Worm (Caenorhabditis elegans) whole organism, L4 larva: ENCODE measurements around the gene Y54F10AL.1.

Experiments
- D1046.2 ChIP-seq: fragments of 200-800 bp; sonication (Bioruptor generic); IDR thresholded peaks from 2 replicates; pipeline ENCODE4 v1.3.6; 2022; ENCODE audit warnings: missing genetic modification characterization, missing compliant biosample characterization
- Y5F2A.4 ChIP-seq: fragments of 200-800 bp; sonication (Bioruptor generic); optimal IDR thresholded peaks from 2 replicates; lab custom pipeline; 2018; ENCODE audit warnings: mild to moderate bottlenecking, missing genetic modification characterization, missing compliant biosample characterization
- ZK546.5 ChIP-seq, 2 experiments: sonication (generic microtip); optimal IDR thresholded peaks; 2 replicates each; lab custom pipeline; 2017; ENCODE audit warnings: missing biosample characterization in 2 of 2, missing genetic modification characterization in 2 of 2
- aly-2 ChIP-seq: sonication (generic microtip); optimal IDR thresholded peaks from 2 replicates; lab custom pipeline; 2018; ENCODE audit warnings: missing biosample characterization, missing genetic modification characterization
- ama-1 ChIP-seq: fragments of 150-350 bp; optimal IDR thresholded peaks from 2 replicates; lab custom pipeline; 2014; ENCODE audit warnings: inconsistent platforms, mixed read lengths
- arid-1 ChIP-seq: fragments of 200-800 bp; sonication (Bioruptor generic); conservative IDR thresholded peaks from 2 replicates; pipeline ENCODE4 v1.3.6; 2022; ENCODE audit warnings: missing genetic modification reagents, missing genetic modification characterization, missing compliant biosample characterization
- attf-4 ChIP-seq: sonication (generic microtip); optimal IDR thresholded peaks from 3 replicates; lab custom pipeline; 2017; ENCODE audit warnings: missing biosample characterization, missing genetic modification characterization
- ceh-28 ChIP-seq: fragments of 150-350 bp; optimal IDR thresholded peaks from 2 replicates; lab custom pipeline; 2014; ENCODE audit warnings: missing biosample characterization, missing genetic modification reagents, missing genetic modification characterization
- ceh-32 ChIP-seq: sonication (generic microtip); optimal IDR thresholded peaks from 2 replicates; lab custom pipeline; 2016; ENCODE audit warnings: mild to moderate bottlenecking, missing genetic modification characterization, missing compliant biosample characterization; ENCODE audit not compliant: poor library complexity
- ceh-44 ChIP-seq: fragments of 200-800 bp; sonication (Bioruptor generic); IDR thresholded peaks from 2 replicates; pipeline ENCODE4 v1.3.6; 2022; ENCODE audit warnings: missing genetic modification reagents, missing genetic modification characterization, missing compliant biosample characterization
- cey-2 ChIP-seq: sonication (generic microtip); optimal IDR thresholded peaks from 3 replicates; lab custom pipeline; 2017; ENCODE audit warnings: missing genetic modification characterization, mild to moderate bottlenecking, missing compliant biosample characterization, antibody characterized with exemption, borderline replicate concordance; ENCODE audit not compliant: insufficient read depth
- ctbp-1 ChIP-seq: fragments of 200-800 bp; sonication (Bioruptor generic); IDR thresholded peaks from 2 replicates; pipeline ENCODE4 v1.3.6; 2022; ENCODE audit warnings: missing genetic modification reagents, missing genetic modification characterization, missing compliant biosample characterization
- daf-16 ChIP-seq, 3 experiments: sonication (generic microtip); optimal IDR thresholded peaks; 2 replicates each; lab custom pipeline; 2016 to 2017; ENCODE audit warnings: missing genetic modification characterization in 3 of 3, missing genetic modification reagents in 3 of 3, mild to moderate bottlenecking in 2 of 3, missing compliant biosample characterization in 2 of 3, missing biosample characterization in 1 of 3, moderate library complexity in 1 of 3
- dmd-6 ChIP-seq: fragments of 200-800 bp; sonication (Bioruptor generic); IDR thresholded peaks from 2 replicates; pipeline ENCODE4 v1.3.6; 2022; ENCODE audit warnings: missing genetic modification reagents, missing genetic modification characterization, missing compliant biosample characterization
- dmd-8 ChIP-seq: fragments of 200-800 bp; sonication (Bioruptor generic); IDR thresholded peaks from 2 replicates; pipeline ENCODE4 v1.3.6; 2022; ENCODE audit warnings: missing genetic modification characterization, missing compliant biosample characterization
- dve-1 ChIP-seq: sonication (generic microtip); optimal IDR thresholded peaks from 2 replicates; lab custom pipeline; 2017; ENCODE audit warnings: antibody characterized with exemption, mild to moderate bottlenecking, missing genetic modification characterization, missing compliant biosample characterization; ENCODE audit not compliant: insufficient read depth
- egl-43 ChIP-seq: fragments of 200-800 bp; sonication (Bioruptor generic); IDR thresholded peaks from 2 replicates; pipeline ENCODE4 v1.3.6; 2022; ENCODE audit warnings: missing genetic modification reagents, missing genetic modification characterization, missing compliant biosample characterization
- hif-1 ChIP-seq, 2 experiments: sonication (generic microtip); optimal IDR thresholded peaks; 2 replicates each; lab custom pipeline; 2016 to 2017; ENCODE audit warnings: missing compliant biosample characterization in 2 of 2, missing genetic modification characterization in 2 of 2, missing genetic modification reagents in 2 of 2, missing genotype in 2 of 2, mild to moderate bottlenecking in 1 of 2
- hlh-11 ChIP-seq: fragments of 200-800 bp; sonication (Bioruptor generic); optimal IDR thresholded peaks from 2 replicates; lab custom pipeline; 2018; ENCODE audit warnings: mild to moderate bottlenecking, missing genetic modification characterization, missing compliant biosample characterization
- hlh-30 ChIP-seq: sonication (generic microtip); optimal IDR thresholded peaks from 2 replicates; lab custom pipeline; 2017; ENCODE audit warnings: antibody characterized with exemption, mild to moderate bottlenecking, missing genetic modification characterization, missing compliant biosample characterization; ENCODE audit not compliant: insufficient read depth
- hmg-1.1 ChIP-seq: fragments of 200-800 bp; sonication (Bioruptor generic); IDR thresholded peaks from 2 replicates; pipeline ENCODE4 v1.3.6; 2022; ENCODE audit warnings: missing genetic modification reagents, missing genetic modification characterization, missing compliant biosample characterization
- jun-1 ChIP-seq: fragments of 150-350 bp; optimal IDR thresholded peaks from 2 replicates; lab custom pipeline; 2014; ENCODE audit warnings: missing biosample characterization, missing genetic modification reagents, missing genetic modification characterization
- lim-7 ChIP-seq: fragments of 200-800 bp; sonication (Bioruptor generic); IDR thresholded peaks from 2 replicates; pipeline ENCODE4 v1.3.6; 2022; ENCODE audit warnings: missing genetic modification characterization, missing compliant biosample characterization
- lin-13 ChIP-seq: fragments of 150-350 bp; optimal IDR thresholded peaks from 2 replicates; lab custom pipeline; 2014; ENCODE audit warnings: missing biosample characterization, missing genetic modification reagents, missing genetic modification characterization
- lir-3 ChIP-seq: sonication (generic microtip); optimal IDR thresholded peaks from 2 replicates; lab custom pipeline; 2016; ENCODE audit warnings: mild to moderate bottlenecking, missing genetic modification characterization, missing compliant biosample characterization
- madf-9 ChIP-seq: fragments of 200-800 bp; sonication (Bioruptor generic); conservative IDR thresholded peaks from 2 replicates; pipeline ENCODE4 v1.3.6; 2022; ENCODE audit warnings: missing genetic modification reagents, missing genetic modification characterization, missing compliant biosample characterization
- mdl-1 ChIP-seq, 2 experiments: fragments of 150-350 bp in 1 of 2; sonication (generic microtip) in 1 of 2; optimal IDR thresholded peaks; 2 replicates each; lab custom pipeline; 2014 to 2017; ENCODE audit warnings: missing biosample characterization in 2 of 2, missing genetic modification characterization in 2 of 2
- mes-2 ChIP-seq: sonication (generic microtip); optimal IDR thresholded peaks from 2 replicates; lab custom pipeline; 2016; ENCODE audit warnings: missing genotype, mild to moderate bottlenecking, missing genetic modification characterization, missing compliant biosample characterization; ENCODE audit not compliant: poor library complexity, severe bottlenecking
- mxl-2 ChIP-seq: fragments of 200-800 bp; sonication (Bioruptor generic); conservative IDR thresholded peaks from 2 replicates; pipeline ENCODE4 v1.3.6; 2022; ENCODE audit warnings: missing genetic modification reagents, missing genetic modification characterization, missing compliant biosample characterization
- mxl-3 ChIP-seq: fragments of 200-800 bp; sonication (Bioruptor generic); optimal IDR thresholded peaks from 2 replicates; lab custom pipeline; 2018; ENCODE audit warnings: mild to moderate bottlenecking, missing genetic modification characterization, missing compliant biosample characterization
- nhr-10 ChIP-seq: fragments of 150-350 bp; optimal IDR thresholded peaks from 2 replicates; lab custom pipeline; 2014; ENCODE audit warnings: missing biosample characterization, missing genetic modification characterization
- nhr-11 ChIP-seq: fragments of 150-350 bp; optimal IDR thresholded peaks from 2 replicates; lab custom pipeline; 2014; ENCODE audit warnings: missing biosample characterization, missing genetic modification characterization
- nhr-237 ChIP-seq: sonication (generic microtip); optimal IDR thresholded peaks from 2 replicates; lab custom pipeline; 2017; ENCODE audit warnings: missing biosample characterization, missing genetic modification characterization
- nhr-25 ChIP-seq: sonication (generic microtip); optimal IDR thresholded peaks from 2 replicates; lab custom pipeline; 2017; ENCODE audit warnings: missing genetic modification characterization, mild to moderate bottlenecking, missing compliant biosample characterization, antibody characterized with exemption, moderate library complexity, borderline replicate concordance; ENCODE audit not compliant: insufficient read depth
- nhr-28 ChIP-seq: fragments of 150-350 bp; optimal IDR thresholded peaks from 2 replicates; lab custom pipeline; 2014; ENCODE audit warnings: missing biosample characterization, missing genetic modification characterization
- nhr-41 ChIP-seq: fragments of 200-800 bp; sonication (Bioruptor generic); IDR thresholded peaks from 2 replicates; pipeline ENCODE4 v1.3.6; 2022; ENCODE audit warnings: missing genetic modification reagents, missing genetic modification characterization, missing compliant biosample characterization
- nhr-76 ChIP-seq: fragments of 150-350 bp; optimal IDR thresholded peaks from 2 replicates; lab custom pipeline; 2014; ENCODE audit warnings: missing biosample characterization, missing genetic modification characterization
- nhr-77 ChIP-seq: fragments of 150-350 bp; optimal IDR thresholded peaks from 2 replicates; lab custom pipeline; 2014; ENCODE audit warnings: missing biosample characterization, missing genetic modification characterization
- pha-4 ChIP-seq, 2 experiments: fragments of 150-350 bp in 1 of 2; fragments of 200-800 bp in 1 of 2; sonication (Bioruptor generic) in 1 of 2; IDR thresholded peaks in 1 of 2; optimal IDR thresholded peaks in 1 of 2; 2 replicates each; pipeline versions ENCODE4 v1.3.6 to Lab custom; 2014 to 2022; ENCODE audit warnings: missing genetic modification characterization in 2 of 2, missing genetic modification reagents in 2 of 2, missing biosample characterization in 1 of 2, missing compliant biosample characterization in 1 of 2
- php-3 ChIP-seq: fragments of 200-800 bp; sonication (Bioruptor generic); IDR thresholded peaks from 2 replicates; pipeline ENCODE4 v1.3.6; 2022; ENCODE audit warnings: missing genetic modification reagents, missing genetic modification characterization, missing compliant biosample characterization
- pqm-1 ChIP-seq: sonication (generic microtip); optimal IDR thresholded peaks from 2 replicates; lab custom pipeline; 2017; ENCODE audit warnings: missing biosample characterization, missing genetic modification characterization
- saeg-2 ChIP-seq: fragments of 200-800 bp; sonication (Bioruptor generic); IDR thresholded peaks from 2 replicates; pipeline ENCODE4 v1.3.6; 2022; ENCODE audit warnings: missing genetic modification reagents, missing genetic modification characterization, missing compliant biosample characterization
- spr-3 ChIP-seq: fragments of 200-800 bp; sonication (Bioruptor generic); optimal IDR thresholded peaks from 2 replicates; lab custom pipeline; 2018; ENCODE audit warnings: mild to moderate bottlenecking, missing genetic modification characterization, missing compliant biosample characterization
- tra-1 ChIP-seq: fragments of 200-800 bp; sonication (Bioruptor generic); IDR thresholded peaks from 2 replicates; pipeline ENCODE4 v1.3.6; 2022; ENCODE audit warnings: missing genetic modification reagents, missing genetic modification characterization, missing compliant biosample characterization
- unc-62 ChIP-seq, 3 experiments: fragments of 150-350 bp in 1 of 3; sonication (generic microtip); optimal IDR thresholded peaks in 2 of 3; peaks in 1 of 3; 1 replicate in 1 of 3; 2 replicates in 2 of 3; lab custom pipeline; 2014 to 2017; ENCODE audit warnings: missing biosample characterization in 3 of 3, missing genetic modification characterization in 3 of 3, missing genetic modification reagents in 3 of 3, missing genotype in 1 of 3
- zag-1 ChIP-seq: fragments of 150-350 bp; optimal IDR thresholded peaks from 2 replicates; lab custom pipeline; 2014; ENCODE audit warnings: missing biosample characterization, missing genetic modification characterization
- zfp-2 ChIP-seq: sonication (generic microtip); optimal IDR thresholded peaks from 2 replicates; lab custom pipeline; 2016; ENCODE audit warnings: mild to moderate bottlenecking, missing genetic modification characterization, missing compliant biosample characterization
- zip-11 ChIP-seq: fragments of 200-800 bp; sonication (Bioruptor generic); IDR thresholded peaks from 2 replicates; pipeline ENCODE4 v1.3.6; 2022; ENCODE audit warnings: missing genetic modification characterization, missing compliant biosample characterization
- ztf-11 ChIP-seq: fragments of 150-350 bp; optimal IDR thresholded peaks from 2 replicates; lab custom pipeline; 2014; ENCODE audit warnings: missing biosample characterization, missing genetic modification characterization

Y54F10AL.1 gene

DNA sequence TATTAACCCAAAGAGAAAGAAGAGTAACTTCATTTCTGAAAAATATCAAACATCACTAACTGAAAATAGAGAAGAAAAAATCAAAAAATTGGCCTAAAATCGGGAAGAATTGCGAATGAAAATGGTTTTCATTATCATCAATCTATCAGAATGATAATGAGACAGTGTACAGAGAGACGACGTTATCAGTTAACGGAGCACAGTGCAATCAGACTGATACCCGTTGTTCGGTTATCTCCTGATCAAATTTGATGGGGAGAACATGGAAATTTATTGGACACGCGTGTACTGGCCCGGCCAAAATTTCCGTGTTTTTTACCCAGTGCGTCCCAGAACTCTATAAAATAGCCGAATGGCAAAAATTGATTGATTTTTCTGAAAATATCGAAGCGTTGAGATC, 20.4 kb downstream of the Y54F10AL.1 start, which contains the start of gene Y54F10AM.8:
Gene Y54F10AM.8, minus strand, starts transcription at position 35 of the 400 bp plus-strand sequence.
- TF ChIP-seq mes-2 = no peak
- TF ChIP-seq egl-43 (GFP tag; lab: Robert Waterston, UW) = no peak
- no peak for TF ChIP-seq ceh-32 (tag; lab: Kevin White, UChicago)
- no peak for TF ChIP-seq zip-11 (GFP tag; lab: Robert Waterston, UW)
- TF ChIP-seq ama-1 (lab: Kevin White, UChicago) = no peak
- peak; percentile 97 for TF ChIP-seq pqm-1 (tag; lab: Kevin White, UChicago)
- no peak for TF ChIP-seq arid-1 (GFP tag; lab: Robert Waterston, UW)
- 0 out of 2 replicates have a peak, but pooled peaks have one; percentile 48 for TF ChIP-seq php-3 (GFP tag; lab: Robert Waterston, UW)
- TF ChIP-seq nhr-41 (GFP tag; lab: Robert Waterston, UW) = no peak
- TF ChIP-seq saeg-2 = no peak
- TF ChIP-seq D1046.2 = no peak
- no peak for TF ChIP-seq lim-7
- no peak for TF ChIP-seq ZK546.5 (tag; optimal IDR thresholded peaks at IDR 0.05; lab: Kevin White, UChicago)
- TF ChIP-seq mxl-3 (GFP tag; lab: Kevin White, UChicago) = peak; percentile 50
- TF ChIP-seq mxl-2 (GFP tag; lab: Robert Waterston, UW) = no peak
- TF ChIP-seq nhr-237 (tag; lab: Kevin White, UChicago) = no peak
- peak; percentile 47 for TF ChIP-seq dve-1 (tag; lab: Kevin White, UChicago)
- TF ChIP-seq hif-1 (tag; optimal IDR thresholded peaks at IDR 0.05; lab: Kevin White, UChicago) = no peak
- no peak for TF ChIP-seq nhr-10
- no peak for TF ChIP-seq attf-4
- TF ChIP-seq madf-9 (GFP tag; lab: Robert Waterston, UW) = no peak
- TF ChIP-seq nhr-25 = no peak
- TF ChIP-seq cey-2 (tag; lab: Kevin White, UChicago) = no peak
- no peak for TF ChIP-seq ztf-11 (tag; lab: Kevin White, UChicago)
- TF ChIP-seq lir-3 (tag; lab: Kevin White, UChicago) = no peak
- TF ChIP-seq jun-1 = no peak
- TF ChIP-seq zag-1 (tag; lab: Kevin White, UChicago) = no peak
- TF ChIP-seq pha-4 (GFP tag; IDR thresholded peaks at IDR 0.05; lab: Robert Waterston, UW) = no peak
- no peak for TF ChIP-seq pha-4 (tag; optimal IDR thresholded peaks at IDR 0.05; lab: Kevin White, UChicago)
- TF ChIP-seq ceh-28 = no peak
- no peak for TF ChIP-seq dmd-8
- TF ChIP-seq aly-2 (tag; lab: Kevin White, UChicago) = no peak
- TF ChIP-seq daf-16 (GFP tag; optimal IDR thresholded peaks at IDR 0.05; lab: Kevin White, UChicago) = no peak
- peak; percentile 54 for TF ChIP-seq daf-16 (tag; optimal IDR thresholded peaks at IDR 0.05; lab: Kevin White, UChicago)
- no peak for TF ChIP-seq nhr-76 (tag; lab: Kevin White, UChicago)
- TF ChIP-seq hlh-30 (tag; lab: Kevin White, UChicago) = no peak
- TF ChIP-seq ctbp-1 (GFP tag; lab: Robert Waterston, UW) = no peak
- TF ChIP-seq nhr-11 (tag; lab: Kevin White, UChicago) = no peak
- TF ChIP-seq zfp-2 (tag; lab: Kevin White, UChicago) = no peak
- TF ChIP-seq nhr-28 (tag; lab: Kevin White, UChicago) = peak; percentile 89
- TF ChIP-seq mdl-1 (tag; optimal IDR thresholded peaks at IDR 0.05; lab: Kevin White, UChicago) = peak in 1 of 2 experiments; percentile 35
- TF ChIP-seq hlh-11 (tag; lab: Kevin White, UChicago) = peak; percentile 66
- TF ChIP-seq spr-3 (GFP tag; lab: Kevin White, UChicago) = no peak
- TF ChIP-seq ceh-44 = no peak
- TF ChIP-seq tra-1 = peak; percentile 37; the same call in 1 of the 2 replicates
- peak; percentile 39 for TF ChIP-seq nhr-77 (tag; lab: Kevin White, UChicago)
- no peak for TF ChIP-seq hmg-1.1 (GFP tag; lab: Robert Waterston, UW)
- TF ChIP-seq lin-13 = no peak
- peak; percentile 84 for TF ChIP-seq dmd-6 (GFP tag; lab: Robert Waterston, UW)
- TF ChIP-seq Y5F2A.4 (GFP tag; lab: Kevin White, UChicago) = no peak
- TF ChIP-seq unc-62 (GFP tag; optimal IDR thresholded peaks at IDR 0.05 in 1 of 2; lab: Kevin White, UChicago) = no peak
- no peak for TF ChIP-seq unc-62 (tag; optimal IDR thresholded peaks at IDR 0.05; lab: Kevin White, UChicago)
